Worm (Caenorhabditis elegans) whole organism, young adult: ENCODE results near the gene F42F12.4.
"Not testable (repeated sequence)": the region's sequence is repeated elsewhere in the genome, so short reads cannot be mapped to it uniquely, and the experiment has no call there.

Experiments
- D2030.7 ChIP-seq: fragments of 200-800 bp; sonication (Bioruptor generic); IDR thresholded peaks from 2 replicates; pipeline ENCODE4 v1.3.6; 2022; ENCODE audit warnings: missing genetic modification reagents, missing genetic modification characterization, missing compliant biosample characterization
- F23B12.7 ChIP-seq: sonication (generic microtip); optimal IDR thresholded peaks from 2 replicates; lab custom pipeline; 2017; ENCODE audit warnings: missing genetic modification characterization, mild to moderate bottlenecking, missing compliant biosample characterization, antibody characterized with exemption, moderate library complexity; ENCODE audit not compliant: insufficient read depth
- K12H6.12 ChIP-seq: fragments of 200-800 bp; sonication (Bioruptor generic); optimal IDR thresholded peaks from 2 replicates; lab custom pipeline; 2018; ENCODE audit warnings: mild to moderate bottlenecking, missing genetic modification characterization, missing compliant biosample characterization
- T07F8.4 ChIP-seq: sonication (generic microtip); optimal IDR thresholded peaks from 2 replicates; lab custom pipeline; 2016; ENCODE audit warnings: mild to moderate bottlenecking, missing genetic modification characterization, moderate library complexity, missing compliant biosample characterization
- ZK185.1 ChIP-seq: sonication (generic microtip); optimal IDR thresholded peaks from 2 replicates; lab custom pipeline; 2016; ENCODE audit warnings: mild to moderate bottlenecking, missing genetic modification characterization, missing compliant biosample characterization; ENCODE audit not compliant: poor library complexity, severe bottlenecking
- athp-1 ChIP-seq: sonication (generic microtip); optimal IDR thresholded peaks from 2 replicates; lab custom pipeline; 2017; ENCODE audit warnings: mild to moderate bottlenecking, missing genetic modification characterization, missing compliant biosample characterization
- hmg-20 ChIP-seq: fragments of 200-800 bp; sonication (Bioruptor generic); IDR thresholded peaks from 2 replicates; pipeline ENCODE4 v1.3.6; 2022; ENCODE audit warnings: missing genetic modification reagents, missing genetic modification characterization, missing compliant biosample characterization
- hsf-1 ChIP-seq: fragments of 200-800 bp; sonication (Bioruptor generic); IDR thresholded peaks from 2 replicates; pipeline ENCODE4 v1.3.6; 2022; ENCODE audit warnings: missing genetic modification reagents, missing genetic modification characterization, missing compliant biosample characterization
- lin-26 ChIP-seq: fragments of 200-800 bp; sonication (Bioruptor generic); IDR thresholded peaks from 2 replicates; pipeline ENCODE4 v1.3.6; 2022; ENCODE audit warnings: missing genetic modification reagents, missing genetic modification characterization, missing compliant biosample characterization
- lsl-1 ChIP-seq: fragments of 200-800 bp; sonication (Bioruptor generic); optimal IDR thresholded peaks from 2 replicates; lab custom pipeline; 2018; ENCODE audit warnings: mild to moderate bottlenecking, missing genetic modification characterization, moderate library complexity, missing compliant biosample characterization
- nhr-120 ChIP-seq: fragments of 200-800 bp; sonication (Bioruptor generic); IDR thresholded peaks from 2 replicates; pipeline ENCODE4 v1.3.6; 2022; ENCODE audit warnings: missing genetic modification characterization, missing compliant biosample characterization
- nhr-80 ChIP-seq: sonication (generic microtip); optimal IDR thresholded peaks from 2 replicates; lab custom pipeline; 2016; ENCODE audit warnings: missing genetic modification characterization, missing compliant biosample characterization
- ztf-18 ChIP-seq: sonication (generic microtip); optimal IDR thresholded peaks from 2 replicates; lab custom pipeline; 2016; ENCODE audit warnings: missing genotype, mild to moderate bottlenecking, missing genetic modification characterization, missing compliant biosample characterization
- ztf-22 ChIP-seq: fragments of 200-800 bp; sonication (Bioruptor generic); optimal IDR thresholded peaks from 2 replicates; lab custom pipeline; 2018; ENCODE audit warnings: mild to moderate bottlenecking, missing genetic modification characterization, moderate library complexity, missing compliant biosample characterization

Gene F42F12.4

ce11 chrX:12304231-12304630, 48.5 kb downstream of the F42F12.4 start (continued):
- TF ChIP-seq lsl-1 (no peak), ztf-22 (GFP tag; lab: Kevin White, UChicago) (no peak), ZK185.1 (tag; lab: Kevin White, UChicago) (no peak), F23B12.7 (no peak), nhr-80 (tag; lab: Kevin White, UChicago) (no peak), nhr-120 (no peak), D2030.7 (no peak), T07F8.4 (no peak), hsf-1 (GFP tag; lab: Robert Waterston, UW) (no peak), ztf-18 (tag; lab: Kevin White, UChicago) (no peak), hmg-20 (GFP tag; lab: Robert Waterston, UW) (no peak)

- TF ChIP-seq lin-26 (GFP tag; lab: Robert Waterston, UW); K12H6.12 (tag; lab: Kevin White, UChicago); athp-1 (tag; lab: Kevin White, UChicago): not testable (repeated sequence)
These were observed 50.0 kb downstream of the F42F12.4 start, which contains the start of gene dot-1.3 for ce11 chrX:12302755-12303154. Gene dot-1.3 (minus strand): TSS chrX:12302855.
